Worm (Caenorhabditis elegans) whole organism, L4/young adult: Measurements from ENCODE around the gene sun-1.

ENCODE experiments used
- W03F9.2 ChIP-seq: fragments of 150-350 bp; optimal IDR thresholded peaks from 2 replicates; lab custom pipeline; 2014; ENCODE audit warnings: missing biosample characterization, missing genetic modification characterization
- dao-5 ChIP-seq: sonication (generic microtip); optimal IDR thresholded peaks from 2 replicates; lab custom pipeline; 2016; ENCODE audit warnings: missing genotype, missing genetic modification characterization, moderate library complexity, missing compliant biosample characterization
- him-1 ChIP-seq: sonication (generic microtip); optimal IDR thresholded peaks from 2 replicates; lab custom pipeline; 2016; ENCODE audit warnings: missing genotype, missing genetic modification reagents, missing genetic modification characterization, missing compliant biosample characterization

- TF ChIP-seq W03F9.2 (tag; lab: Kevin White, UChicago) (no peak), him-1 (tag; lab: Kevin White, UChicago) (no peak), dao-5 (no peak)
These were observed 39.1 kb downstream of the sun-1 start for ce11 chrV:13154225-13154624.
